Fruit fly (Drosophila melanogaster) whole organism, pupa: Measurements from ENCODE around the gene EMC5.

Experiments used
- CG14655 ChIP-seq: fragments of 200-800 bp; sonication (Bioruptor generic); optimal IDR thresholded peaks from 3 replicates; lab custom pipeline; 2017; ENCODE audit warnings: mild to moderate bottlenecking, missing biosample characterization, missing genetic modification reagents, missing genetic modification characterization
- CG15710 ChIP-seq: fragments of 200-800 bp; sonication (Bioruptor generic); optimal IDR thresholded peaks from 2 replicates; lab custom pipeline; 2018; ENCODE audit warnings: missing biosample characterization, mild to moderate bottlenecking, missing genetic modification characterization, moderate library complexity
- CG32121 ChIP-seq: fragments of 200-800 bp; sonication (Bioruptor generic); IDR thresholded peaks from 2 replicates; pipeline ENCODE4 v1.3.6; 2022; ENCODE audit warnings: missing biosample characterization, missing genetic modification characterization
- CG34367 ChIP-seq: fragments of 200-800 bp; sonication (Bioruptor generic); optimal IDR thresholded peaks from 2 replicates; lab custom pipeline; 2018; ENCODE audit warnings: missing biosample characterization, mild to moderate bottlenecking, missing genetic modification characterization
- CG9948 ChIP-seq: fragments of 200-800 bp; sonication (Bioruptor generic); optimal IDR thresholded peaks from 2 replicates; lab custom pipeline; 2018; ENCODE audit warnings: missing biosample characterization, mild to moderate bottlenecking, missing genetic modification characterization, moderate library complexity
- rn ChIP-seq: fragments of 200-800 bp; sonication (Bioruptor generic); IDR thresholded peaks from 2 replicates; pipeline ENCODE4 v1.3.6; 2022; ENCODE audit warnings: missing biosample characterization, missing genetic modification characterization

dm6 chr2L:19023972-19024743 is 36.7 kb downstream of the EMC5 start:
- TF ChIP-seq CG15710 (peak; percentile 84), CG9948 (tag; lab: Kevin White, UChicago) (peak; percentile 74), CG34367 (tag; lab: Kevin White, UChicago) (peak; percentile 57), CG14655 (peak; percentile 72), CG32121 (GFP tag; lab: Robert Waterston, UW) (no peak), rn (GFP tag; lab: Robert Waterston, UW) (no peak)
